Worm (Caenorhabditis elegans): ENCODE measurements around the gene F28B12.6.

F28B12.6 gene

DNA sequence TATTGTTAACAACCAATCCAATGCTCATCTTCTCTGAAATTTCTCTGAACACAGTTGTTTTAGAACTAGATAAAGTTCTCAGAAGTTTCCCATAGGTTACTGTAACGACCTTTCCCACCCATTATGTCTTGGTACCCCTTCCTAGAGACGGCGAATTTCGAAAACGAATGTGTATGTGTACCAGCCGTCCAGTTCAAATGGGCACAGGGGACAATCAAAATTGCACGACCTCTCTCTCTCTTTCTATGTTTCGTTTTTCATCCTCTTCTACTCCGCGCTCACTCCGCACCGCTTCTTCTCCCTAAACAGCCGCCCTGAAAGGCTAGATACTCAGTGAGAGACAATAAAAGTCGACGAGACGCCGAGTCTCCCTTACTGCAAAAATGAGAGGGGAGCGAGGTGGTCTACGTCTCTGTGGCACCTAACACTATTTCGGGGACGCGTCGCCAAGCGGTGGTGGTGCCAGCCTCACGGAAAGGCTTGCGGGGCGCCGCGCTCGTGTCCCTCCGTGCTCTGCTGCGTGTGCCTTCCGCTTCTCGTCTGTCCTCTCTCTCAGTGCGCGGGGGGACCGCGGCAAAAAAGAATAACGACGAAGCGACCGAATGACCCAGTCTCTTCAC is 39.1 kb upstream of the F28B12.6 start:
- TF ChIP-seq gmeb-1 (tag; optimal IDR thresholded peaks at IDR 0.05) (no peak), lin-11 (tag; optimal IDR thresholded peaks at IDR 0.05) (no peak), ztf-11 (tag; optimal IDR thresholded peaks at IDR 0.05) (no peak), C34F6.9 (tag; optimal IDR thresholded peaks at IDR 0.05) (no peak), lin-13 (GFP tag; optimal IDR thresholded peaks at IDR 0.05) (no peak), nhr-77 (tag; optimal IDR thresholded peaks at IDR 0.05) (no peak), sma-9 (GFP tag; optimal IDR thresholded peaks at IDR 0.05) (peak; percentile 39), sma-9 (tag; optimal IDR thresholded peaks at IDR 0.05) (no peak), mbf-1 (tag; optimal IDR thresholded peaks at IDR 0.05) (no peak), nhr-21 (tag; optimal IDR thresholded peaks at IDR 0.05) (peak; percentile 61), ztf-1 (GFP tag; conservative IDR thresholded peaks at IDR 0.05) (no peak), unc-62 (GFP tag; optimal IDR thresholded peaks at IDR 0.05) (no peak), aly-2 (tag; optimal IDR thresholded peaks at IDR 0.05) (no peak), crh-2 (tag; optimal IDR thresholded peaks at IDR 0.05) (no peak), dmd-4 (tag; optimal IDR thresholded peaks at IDR 0.05) (no peak), ZK546.5 (tag; optimal IDR thresholded peaks at IDR 0.05) (no peak), lin-39 (tag; optimal IDR thresholded peaks at IDR 0.05) (peak; percentile 18), sma-3 (GFP tag; optimal IDR thresholded peaks at IDR 0.05) (no peak), zag-1 (tag; optimal IDR thresholded peaks at IDR 0.05) (peak; percentile 39), skn-1 (tag; optimal IDR thresholded peaks at IDR 0.05) (no peak), Y55F3AM.14 (GFP tag; optimal IDR thresholded peaks at IDR 0.05) (peak; percentile 45), nhr-25 (tag; optimal IDR thresholded peaks at IDR 0.05) (no peak), ztf-4 (tag; optimal IDR thresholded peaks at IDR 0.05) (no peak), lsy-2 (tag; optimal IDR thresholded peaks at IDR 0.05) (peak in 1 of 2 experiments; percentile 28), fos-1 (tag; optimal IDR thresholded peaks at IDR 0.05) (peak; percentile 38), snpc-4 (tag; optimal IDR thresholded peaks at IDR 0.05) (no peak), R02D3.7 (tag; optimal IDR thresholded peaks at IDR 0.05) (no peak), unc-55 (GFP tag; optimal IDR thresholded peaks at IDR 0.05) (peak; percentile 35), nhr-12 (tag; optimal IDR thresholded peaks at IDR 0.05) (no peak), ceh-82 (tag; optimal IDR thresholded peaks at IDR 0.05) (no peak), peb-1 (tag; optimal IDR thresholded peaks at IDR 0.05) (peak; percentile 46), egl-27 (tag; optimal IDR thresholded peaks at IDR 0.05) (peak; percentile 22), F13H6.1 (tag; optimal IDR thresholded peaks at IDR 0.05) (peak; percentile 52), nhr-10 (tag; optimal IDR thresholded peaks at IDR 0.05) (no peak), ama-1 (optimal IDR thresholded peaks at IDR 0.05) (no peak), mdl-1 (tag; optimal IDR thresholded peaks at IDR 0.05) (peak in 1 of 2 experiments; percentile 7), nhr-237 (tag; optimal IDR thresholded peaks at IDR 0.05) (no peak), alr-1 (tag; optimal IDR thresholded peaks at IDR 0.05) (no peak), nhr-6 (tag; optimal IDR thresholded peaks at IDR 0.05) (no peak), unc-39 (tag; optimal IDR thresholded peaks at IDR 0.05) (no peak), nhr-129 (tag; optimal IDR thresholded peaks at IDR 0.05) (no peak), blmp-1 (tag; optimal IDR thresholded peaks at IDR 0.05; ENCODE audit: insufficient read depth) (no peak), nhr-11 (tag; optimal IDR thresholded peaks at IDR 0.05) (no peak), elt-1 (tag; optimal IDR thresholded peaks at IDR 0.05) (no peak), ceh-16 (tag; optimal IDR thresholded peaks at IDR 0.05) (peak; percentile 11), sem-4 (tag; optimal IDR thresholded peaks at IDR 0.05) (peak; percentile 7), nhr-23 (tag; optimal IDR thresholded peaks at IDR 0.05) (no peak)

DNA sequence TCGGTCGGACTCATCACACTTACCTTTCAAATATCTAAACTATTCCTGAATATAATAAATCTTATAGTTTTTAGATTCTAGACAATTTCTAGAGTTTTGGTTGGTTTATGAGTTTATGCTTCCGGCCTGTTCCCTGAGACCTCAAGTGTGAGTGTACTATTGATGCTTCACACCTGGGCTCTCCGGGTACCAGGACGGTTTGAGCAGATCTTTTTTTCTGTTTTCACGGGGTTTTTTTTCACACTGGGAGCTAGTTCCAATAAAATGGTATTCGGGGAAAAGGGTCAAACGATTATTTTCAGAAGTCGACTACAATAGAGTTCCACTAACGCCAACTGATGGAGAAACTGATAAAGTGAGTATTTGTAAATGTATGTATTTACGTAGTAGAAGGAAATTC is 38.5 kb upstream of the F28B12.6 start:
- TF ChIP-seq unc-55 (GFP tag; optimal IDR thresholded peaks at IDR 0.05) (no peak), crh-2 (tag; optimal IDR thresholded peaks at IDR 0.05) (no peak), dmd-4 (tag; optimal IDR thresholded peaks at IDR 0.05) (no peak), elt-1 (tag; optimal IDR thresholded peaks at IDR 0.05) (no peak)

All from whole organism, L2 larva.